Fruit fly (Drosophila melanogaster) whole organism, wandering third instar larva: ENCODE results near the gene CG33177.

Source experiments
- Abd-B ChIP-seq: fragments of >200 bp; optimal IDR thresholded peaks from 2 replicates; lab custom pipeline; 2017; ENCODE audit warnings: missing biosample characterization, missing genetic modification characterization
- CG32264 ChIP-seq: fragments of 200-800 bp; sonication (Bioruptor generic); optimal IDR thresholded peaks from 2 replicates; lab custom pipeline; 2016; ENCODE audit warnings: missing biosample characterization, missing genetic modification characterization
- CG9705 ChIP-seq: fragments of 200-800 bp; sonication (Bioruptor generic); optimal IDR thresholded peaks from 2 replicates; lab custom pipeline; 2018; ENCODE audit warnings: missing biosample characterization, mild to moderate bottlenecking, missing genetic modification characterization
- CrebA ChIP-seq: fragments of 200-800 bp; sonication (Bioruptor generic); optimal IDR thresholded peaks from 2 replicates; lab custom pipeline; 2016; ENCODE audit warnings: missing biosample characterization, mild to moderate bottlenecking, missing genetic modification characterization, borderline replicate concordance
- Dfd ChIP-seq: fragments of >200 bp; optimal IDR thresholded peaks from 2 replicates; lab custom pipeline; 2017; ENCODE audit warnings: missing biosample characterization, missing genetic modification characterization
- Dif ChIP-seq: fragments of 200-275, 200-300 bp; sonication (Bioruptor generic); optimal IDR thresholded peaks from 2 replicates; lab custom pipeline; 2018; ENCODE audit warnings: missing biosample characterization, missing genetic modification characterization; ENCODE audit not compliant: partially characterized antibody
- GATAd ChIP-seq: sonication (Bioruptor generic); optimal IDR thresholded peaks from 2 replicates; lab custom pipeline; 2016; ENCODE audit warnings: missing biosample characterization, missing genetic modification characterization
- HLH106 ChIP-seq: fragments of 200-800 bp; optimal IDR thresholded peaks from 3 replicates; lab custom pipeline; 2019; ENCODE audit warnings: missing biosample characterization, mild to moderate bottlenecking, missing genetic modification characterization, moderate library complexity
- Hnf4 ChIP-seq: fragments of 200-800 bp; sonication (Bioruptor generic); optimal IDR thresholded peaks from 2 replicates; lab custom pipeline; 2016; ENCODE audit warnings: missing biosample characterization, mild to moderate bottlenecking, missing genetic modification characterization
- Hr78 ChIP-seq: fragments of >200 bp; optimal IDR thresholded peaks from 2 replicates; lab custom pipeline; 2017; ENCODE audit warnings: missing biosample characterization, missing genetic modification characterization
- Hr83 ChIP-seq: fragments of 200-300 bp; sonication (Bioruptor generic); optimal IDR thresholded peaks from 2 replicates; lab custom pipeline; 2016; ENCODE audit warnings: missing biosample characterization, mild to moderate bottlenecking, missing genetic modification characterization, moderate library complexity; ENCODE audit not compliant: poor library complexity, severe bottlenecking
- Jra ChIP-seq: sonication (Bioruptor generic); optimal IDR thresholded peaks from 2 replicates; lab custom pipeline; 2016; ENCODE audit warnings: missing biosample characterization, missing genetic modification characterization
- Mio ChIP-seq: sonication (Bioruptor generic); optimal IDR thresholded peaks from 2 replicates; lab custom pipeline; 2016; ENCODE audit warnings: missing biosample characterization, missing genetic modification characterization
- Myc ChIP-seq: fragments of >200 bp; optimal IDR thresholded peaks from 2 replicates; lab custom pipeline; 2017
- N ChIP-seq: fragments of >200 bp; optimal IDR thresholded peaks from 2 replicates; lab custom pipeline; 2018; ENCODE audit warnings: missing biosample characterization, missing external identifiers, missing genetic modification characterization
- OdsH ChIP-seq: fragments of 200-800 bp; sonication (Bioruptor generic); optimal IDR thresholded peaks from 2 replicates; lab custom pipeline; 2016; ENCODE audit warnings: missing biosample characterization, mild to moderate bottlenecking, missing genetic modification characterization
- Rel ChIP-seq, 2 experiments: fragments of 200-800 bp; sonication (Bioruptor generic) in 1 of 2; optimal IDR thresholded peaks; 2 replicates in 1 of 2; 3 replicates in 1 of 2; lab custom pipeline; 2016 to 2019; ENCODE audit warnings: mild to moderate bottlenecking in 2 of 2, missing biosample characterization in 2 of 2, missing genetic modification characterization in 2 of 2, moderate library complexity in 1 of 2
- Sp1 ChIP-seq: fragments of 200-800 bp; sonication (Bioruptor generic); optimal IDR thresholded peaks from 3 replicates; lab custom pipeline; 2019; ENCODE audit warnings: missing biosample characterization, mild to moderate bottlenecking, missing genetic modification characterization, moderate library complexity
- Vsx2 ChIP-seq: fragments of 200-300, 225-300 bp; sonication (Bioruptor generic); optimal IDR thresholded peaks from 2 replicates; lab custom pipeline; 2018; ENCODE audit warnings: missing biosample characterization, missing genetic modification characterization; ENCODE audit not compliant: partially characterized antibody
- br ChIP-seq: fragments of 200-800 bp; sonication (Bioruptor generic); optimal IDR thresholded peaks from 2 replicates; lab custom pipeline; 2016; ENCODE audit warnings: missing biosample characterization, missing genetic modification characterization
- brk ChIP-seq: fragments of 200-800 bp; sonication (Bioruptor generic); optimal IDR thresholded peaks from 2 replicates; lab custom pipeline; 2016; ENCODE audit warnings: missing biosample characterization, mild to moderate bottlenecking, missing genetic modification characterization
- dl ChIP-seq, 2 experiments: fragments of 175-275, 200-275 bp in 1 of 2; fragments of 200-275 bp in 1 of 2; sonication (Bioruptor generic); optimal IDR thresholded peaks; lab custom pipeline; 2018; ENCODE audit warnings: mild to moderate bottlenecking in 2 of 2, missing biosample characterization in 2 of 2, missing genetic modification characterization in 2 of 2, moderate library complexity in 2 of 2; ENCODE audit not compliant: partially characterized antibody in 2 of 2, insufficient read depth in 1 of 2
- dmrt93B ChIP-seq: fragments of 200-800 bp; sonication (Bioruptor generic); optimal IDR thresholded peaks from 2 replicates; lab custom pipeline; 2018; ENCODE audit warnings: missing biosample characterization, mild to moderate bottlenecking, missing genetic modification characterization
- dsf ChIP-seq: sonication (Bioruptor generic); optimal IDR thresholded peaks from 2 replicates; lab custom pipeline; 2016; ENCODE audit warnings: missing biosample characterization, missing genetic modification characterization, borderline replicate concordance
- ey ChIP-seq: fragments of 200-800 bp; sonication (Bioruptor generic); optimal IDR thresholded peaks from 2 replicates; lab custom pipeline; 2016; ENCODE audit warnings: missing biosample characterization, missing genetic modification characterization
- foxo ChIP-seq, 2 experiments: fragments of 200-800 bp; sonication (Bioruptor generic); optimal IDR thresholded peaks; 2 replicates in 1 of 2; 3 replicates in 1 of 2; lab custom pipeline; 2016 to 2017; ENCODE audit warnings: missing biosample characterization in 2 of 2, missing genetic modification characterization in 2 of 2
- fru ChIP-seq: fragments of 200-800 bp; sonication (Bioruptor generic); optimal IDR thresholded peaks from 3 replicates; lab custom pipeline; 2016; ENCODE audit warnings: missing biosample characterization, mild to moderate bottlenecking, missing genetic modification characterization
- h ChIP-seq: fragments of 200-800 bp; sonication (Bioruptor generic); optimal IDR thresholded peaks from 3 replicates; lab custom pipeline; 2016; ENCODE audit warnings: missing biosample characterization, mild to moderate bottlenecking, missing genetic modification characterization
- jim ChIP-seq: fragments of 175-275, 200-325 bp; sonication (Bioruptor generic); optimal IDR thresholded peaks from 2 replicates; lab custom pipeline; 2016; ENCODE audit warnings: missing biosample characterization, mild to moderate bottlenecking, missing genetic modification characterization
- lola ChIP-seq: fragments of >200 bp; optimal IDR thresholded peaks from 2 replicates; lab custom pipeline; 2017; ENCODE audit warnings: missing biosample characterization, missing genetic modification characterization
- pan ChIP-seq: fragments of >200 bp; optimal IDR thresholded peaks from 2 replicates; lab custom pipeline; 2017
- psq ChIP-seq: fragments of 200-800 bp; sonication (Bioruptor generic); optimal IDR thresholded peaks from 3 replicates; lab custom pipeline; 2017; ENCODE audit warnings: missing biosample characterization, mild to moderate bottlenecking, missing genetic modification characterization, moderate library complexity
- rgr ChIP-seq: fragments of 200-800 bp; sonication (Bioruptor generic); optimal IDR thresholded peaks from 3 replicates; lab custom pipeline; 2016; ENCODE audit warnings: missing biosample characterization, mild to moderate bottlenecking, missing genetic modification characterization
- sage ChIP-seq: fragments of 200-800 bp; sonication (Bioruptor generic); optimal IDR thresholded peaks from 2 replicates; lab custom pipeline; 2016; ENCODE audit warnings: missing biosample characterization, mild to moderate bottlenecking, missing genetic modification characterization
- sv ChIP-seq: fragments of 200-800 bp; sonication (Bioruptor generic); optimal IDR thresholded peaks from 3 replicates; lab custom pipeline; 2016; ENCODE audit warnings: missing biosample characterization, missing genetic modification characterization
- tai ChIP-seq: sonication (Bioruptor generic); optimal IDR thresholded peaks from 2 replicates; lab custom pipeline; 2016; ENCODE audit warnings: missing biosample characterization, missing genetic modification characterization
- usp ChIP-seq: fragments of >200 bp; optimal IDR thresholded peaks from 2 replicates; lab custom pipeline; 2017; ENCODE audit warnings: missing biosample characterization, missing genetic modification characterization
- woc ChIP-seq: sonication (Bioruptor generic); optimal IDR thresholded peaks from 2 replicates; lab custom pipeline; 2016; ENCODE audit warnings: missing biosample characterization, mild to moderate bottlenecking, missing genetic modification characterization

The CG33177 gene

DNA sequence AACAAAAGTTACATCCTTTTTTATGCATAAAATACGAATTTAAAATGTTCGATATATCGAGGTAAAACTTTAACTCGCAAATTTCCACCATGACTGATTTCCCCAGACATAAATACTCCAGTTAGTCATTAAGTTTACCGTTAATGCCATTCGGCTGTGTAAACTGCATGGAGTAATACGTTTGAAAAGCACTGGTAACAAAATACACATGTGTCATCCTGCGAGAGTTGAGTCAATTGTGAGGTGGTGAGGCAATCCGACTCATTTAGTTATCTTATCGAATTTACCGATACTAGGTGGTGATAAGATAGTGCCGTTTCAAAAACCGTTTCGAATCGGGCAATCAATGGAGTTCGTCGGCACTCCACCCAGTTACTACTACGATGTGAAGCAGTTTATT lies 35.6 kb upstream of the CG33177 start (continued):
- TF ChIP-seq dsf (GFP tag; lab: Kevin White, UChicago) (no peak), lola (GFP tag; lab: Kevin White, UChicago) (no peak), OdsH (GFP tag; lab: Kevin White, UChicago) (no peak)

DNA sequence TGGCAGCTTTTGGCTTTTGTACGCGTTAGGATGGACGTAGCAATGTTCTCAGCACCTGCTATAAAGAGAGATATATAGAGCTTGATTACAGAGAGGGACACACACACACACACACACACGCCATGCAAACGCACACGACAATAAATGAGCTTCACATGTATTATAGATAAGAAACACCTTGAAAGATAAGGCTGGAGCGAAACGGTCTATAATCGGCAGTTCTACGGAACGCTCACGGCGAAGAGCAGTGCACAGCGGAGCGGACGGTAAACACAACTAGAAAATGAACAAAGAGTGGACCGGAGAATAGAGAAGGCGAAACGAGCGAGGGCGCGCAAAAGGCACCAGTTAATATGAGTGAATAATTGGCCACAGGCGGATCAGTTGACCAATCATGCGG lies 32.5 kb upstream of the CG33177 start:
- TF ChIP-seq Dif (GFP tag; lab: Kevin White, UChicago): peak; percentile 17
- no peak for TF ChIP-seq ey (GFP tag; lab: Kevin White, UChicago)
- TF ChIP-seq Myc (lab: Kevin White, UChicago): no peak
- TF ChIP-seq psq (GFP tag; lab: Kevin White, UChicago): peak; percentile 56

DNA sequence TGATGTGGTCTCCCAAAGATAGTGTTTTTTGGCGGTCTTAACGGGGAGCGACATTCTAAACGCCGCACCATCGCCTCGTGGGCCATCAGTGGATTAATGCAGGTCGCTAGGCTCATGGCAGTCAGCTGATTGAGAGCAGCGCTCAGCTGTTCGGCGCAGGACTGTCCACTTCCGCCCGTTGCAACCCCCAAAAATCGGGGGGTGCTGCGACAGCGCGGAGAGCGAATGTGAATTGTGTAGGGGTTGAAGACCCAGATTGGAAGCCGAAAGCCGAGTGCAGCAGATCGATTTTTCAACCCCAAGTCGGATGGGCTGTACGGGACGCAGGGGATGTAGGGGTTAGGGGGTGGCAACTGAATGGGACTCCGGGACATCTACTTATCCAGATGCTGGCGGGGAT lies 18.5 kb upstream of the CG33177 start:
- TF ChIP-seq N (GFP tag; lab: Kevin White, UChicago): no peak
- no peak for TF ChIP-seq brk (GFP tag; lab: Kevin White, UChicago)
- TF ChIP-seq foxo (GFP tag; optimal IDR thresholded peaks at IDR 0.05; lab: Kevin White, UChicago): no peak
- no peak for TF ChIP-seq Vsx2 (GFP tag; lab: Kevin White, UChicago)
- no peak for TF ChIP-seq rgr (GFP tag; lab: Kevin White, UChicago)
- no peak for TF ChIP-seq pan (lab: Kevin White, UChicago)
- no peak for TF ChIP-seq Hr83 (GFP tag; lab: Kevin White, UChicago)
- TF ChIP-seq GATAd (GFP tag; lab: Kevin White, UChicago): no peak
- no peak for TF ChIP-seq CrebA (GFP tag; lab: Kevin White, UChicago)

DNA sequence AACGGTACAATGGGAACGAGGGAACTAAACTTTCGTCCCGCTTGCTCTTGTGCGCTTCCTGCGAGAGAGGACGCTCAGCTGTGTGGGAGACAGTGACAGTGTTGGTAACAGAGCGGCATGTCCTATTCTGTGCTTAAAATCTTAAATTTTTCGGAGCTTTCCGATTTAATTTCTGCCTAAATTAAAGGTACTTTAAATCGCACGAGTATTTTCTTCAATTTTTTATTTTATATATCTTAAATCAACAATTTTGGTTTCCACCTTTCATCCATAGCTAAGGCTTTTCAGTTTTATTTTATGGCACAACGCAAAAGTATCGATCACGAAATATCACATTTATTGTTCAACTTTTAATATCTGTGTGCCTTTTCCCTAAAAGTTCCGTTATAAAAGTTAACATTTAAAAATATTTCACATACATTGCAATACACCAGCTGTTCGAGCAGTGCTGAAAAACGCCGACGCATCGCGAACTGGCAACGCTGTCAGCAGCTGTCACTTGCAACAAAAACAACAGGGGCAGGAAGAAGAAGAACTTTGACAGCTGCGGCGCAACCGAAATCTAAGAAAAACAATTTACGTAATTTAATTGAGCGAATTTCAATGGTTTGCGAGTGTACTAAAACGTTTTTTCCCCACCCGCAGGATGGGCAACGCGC lies 17.6 kb upstream of the CG33177 start, which contains the start of the genes hiw and ND-B18:
TSS of gene hiw (minus strand) at position 26 of the 659 bp plus-strand sequence.
TSS of gene ND-B18 (plus strand) at position 330 of the 659 bp plus-strand sequence.
- TF ChIP-seq br (GFP tag; lab: Kevin White, UChicago) (peak; percentile 9), sv (no peak), fru (GFP tag; lab: Kevin White, UChicago) (peak; percentile 25), tai (GFP tag; lab: Kevin White, UChicago) (no peak), sage (GFP tag; lab: Kevin White, UChicago) (no peak), ey (GFP tag; lab: Kevin White, UChicago) (peak; percentile 14), brk (GFP tag; lab: Kevin White, UChicago) (no peak), CrebA (GFP tag; lab: Kevin White, UChicago) (no peak), N (GFP tag; lab: Kevin White, UChicago) (no peak), pan (lab: Kevin White, UChicago) (no peak), rgr (GFP tag; lab: Kevin White, UChicago) (peak; percentile 43), Myc (lab: Kevin White, UChicago) (peak; percentile 23), OdsH (GFP tag; lab: Kevin White, UChicago) (no peak), Hr83 (GFP tag; lab: Kevin White, UChicago) (no peak), jim (GFP tag; lab: Kevin White, UChicago) (no peak), HLH106 (peak; percentile 16), dl (GFP tag; optimal IDR thresholded peaks at IDR 0.05; lab: Kevin White, UChicago; ENCODE audit: insufficient read depth in 1 of 2, partially characterized antibody in 2 of 2) (no peak), Hnf4 (GFP tag; lab: Kevin White, UChicago) (no peak), CG32264 (GFP tag; lab: Kevin White, UChicago) (no peak), GATAd (GFP tag; lab: Kevin White, UChicago) (no peak), Hr78 (GFP tag; lab: Kevin White, UChicago) (no peak), dmrt93B (GFP tag; lab: Kevin White, UChicago) (no peak), Dfd (GFP tag; lab: Kevin White, UChicago) (no peak), dsf (GFP tag; lab: Kevin White, UChicago) (no peak), CG9705 (GFP tag; lab: Kevin White, UChicago) (no peak), Jra (GFP tag; lab: Kevin White, UChicago) (no peak), Dif (GFP tag; lab: Kevin White, UChicago) (no peak), Mio (GFP tag; lab: Kevin White, UChicago) (no peak), Sp1 (GFP tag; lab: Kevin White, UChicago) (peak; percentile 16), Abd-B (GFP tag; lab: Kevin White, UChicago) (no peak), foxo (GFP tag; optimal IDR thresholded peaks at IDR 0.05; lab: Kevin White, UChicago) (peak in 1 of 2 experiments; percentile 51), usp (GFP tag; lab: Kevin White, UChicago) (no peak), lola (GFP tag; lab: Kevin White, UChicago) (no peak), Vsx2 (GFP tag; lab: Kevin White, UChicago) (no peak), h (GFP tag; lab: Kevin White, UChicago) (peak; percentile 47), Rel (GFP tag; optimal IDR thresholded peaks at IDR 0.05; lab: Kevin White, UChicago) (no peak), Rel (tag; optimal IDR thresholded peaks at IDR 0.05; lab: Kevin White, UChicago) (peak; percentile 24), psq (GFP tag; lab: Kevin White, UChicago) (no peak), woc (no peak)
